Worm (Caenorhabditis elegans): ENCODE measurements around the gene swip-10.

- TF ChIP-seq mxl-3 (GFP tag; optimal IDR thresholded peaks at IDR 0.05) (no peak), nhr-11 (tag; optimal IDR thresholded peaks at IDR 0.05) (no peak), tag-97 (GFP tag; IDR thresholded peaks at IDR 0.05) (no peak), zfp-3 (GFP tag; conservative IDR thresholded peaks at IDR 0.05) (no peak), jun-1 (tag; optimal IDR thresholded peaks at IDR 0.05) (no peak), dmd-8 (GFP tag; IDR thresholded peaks at IDR 0.05) (no peak), unc-39 (tag; optimal IDR thresholded peaks at IDR 0.05) (no peak), pha-4 (GFP tag; IDR thresholded peaks at IDR 0.05) (no peak), pha-4 (tag; optimal IDR thresholded peaks at IDR 0.05) (no peak), php-3 (GFP tag; IDR thresholded peaks at IDR 0.05) (no peak), daf-19 (GFP tag; conservative IDR thresholded peaks at IDR 0.05) (no peak), mdl-1 (tag; optimal IDR thresholded peaks at IDR 0.05) (no peak), lsy-2 (tag; optimal IDR thresholded peaks at IDR 0.05) (no peak), dpl-1 (GFP tag; optimal IDR thresholded peaks at IDR 0.05) (no peak), fkh-10 (GFP tag; optimal IDR thresholded peaks at IDR 0.05) (no peak)
Observed at ce11 chrX:2084988-2085387, 33.1 kb downstream of the swip-10 start, which contains the start of gene F49H12.2.
